Fruit fly (Drosophila melanogaster): ENCODE measurements around the gene CG6144.

Gene CG6144

dm6 chr2L:10506557-10507252, 18.2 kb downstream of the CG6144 start, which contains the start of the genes Myo31DF and CG6094 (continued):
- TF ChIP-seq bsh (GFP tag; optimal IDR thresholded peaks at IDR 0.05) (no peak), CG7357 (GFP tag; IDR thresholded peaks at IDR 0.05) (peak; percentile 99), ssp (GFP tag; IDR thresholded peaks at IDR 0.05) (peak; percentile 99), slbo (GFP tag; IDR thresholded peaks at IDR 0.05) (peak; percentile 65), E2f1 (GFP tag; IDR thresholded peaks at IDR 0.05) (no peak), bowl (GFP tag; IDR thresholded peaks at IDR 0.05) (no peak), Chrac-16 (GFP tag; optimal IDR thresholded peaks at IDR 0.05) (no peak), CG3163 (GFP tag; optimal IDR thresholded peaks at IDR 0.05) (peak; percentile 59), CG3407 (GFP tag; optimal IDR thresholded peaks at IDR 0.05) (no peak), seq (GFP tag; IDR thresholded peaks at IDR 0.05) (no peak), crol (GFP tag; IDR thresholded peaks at IDR 0.05) (no peak), CG12236 (GFP tag; optimal IDR thresholded peaks at IDR 0.05) (no peak), CG32767 (GFP tag; IDR thresholded peaks at IDR 0.05) (0 out of 2 replicates have a peak, but pooled peaks have one; percentile 9), CG7963 (GFP tag; IDR thresholded peaks at IDR 0.05; ENCODE audit: partially characterized antibody) (no peak), hbn (GFP tag; IDR thresholded peaks at IDR 0.05; ENCODE audit: partially characterized antibody) (no peak), Bgb (GFP tag; IDR thresholded peaks at IDR 0.05; ENCODE audit: partially characterized antibody) (peak; percentile 75), az2 (GFP tag; optimal IDR thresholded peaks at IDR 0.05) (no peak), CG12659 (GFP tag; optimal IDR thresholded peaks at IDR 0.05) (peak; percentile 58), CG1024 (GFP tag; IDR thresholded peaks at IDR 0.05) (peak; percentile 41; the same call in 1 of the 2 replicates), so (GFP tag; IDR thresholded peaks at IDR 0.05) (no peak), CG1602 (GFP tag; optimal IDR thresholded peaks at IDR 0.05) (no peak), CG42726 (GFP tag; IDR thresholded peaks at IDR 0.05; ENCODE audit: partially characterized antibody) (peak; percentile 75), ac (GFP tag; optimal IDR thresholded peaks at IDR 0.05) (no peak), CG34224 (GFP tag; IDR thresholded peaks at IDR 0.05; ENCODE audit: partially characterized antibody) (no peak), CG9609 (GFP tag; optimal IDR thresholded peaks at IDR 0.05) (peak; percentile 34), CG4282 (GFP tag; optimal IDR thresholded peaks at IDR 0.05) (no peak), CG1647 (GFP tag; optimal IDR thresholded peaks at IDR 0.05) (no peak), lov (optimal IDR thresholded peaks at IDR 0.05) (no peak), lov (GFP tag; IDR thresholded peaks at IDR 0.05) (no peak), kah (GFP tag; optimal IDR thresholded peaks at IDR 0.05) (peak; percentile 36), CG18476 (GFP tag; optimal IDR thresholded peaks at IDR 0.05) (no peak), B-H1 (GFP tag; IDR thresholded peaks at IDR 0.05) (no peak; the same call in 2 of the 3 replicates), z (GFP tag; IDR thresholded peaks at IDR 0.05) (no peak), CTCF (GFP tag; optimal IDR thresholded peaks at IDR 0.05) (peak; percentile 75), CG12155 (GFP tag; optimal IDR thresholded peaks at IDR 0.05) (peak; percentile 50), CG10321 (GFP tag; IDR thresholded peaks at IDR 0.05) (no peak; the same call in 1 of the 2 replicates), CG6683 (GFP tag; optimal IDR thresholded peaks at IDR 0.05) (no peak), CG17802 (tag; optimal IDR thresholded peaks at IDR 0.05) (peak; percentile 86), fd96Cb (tag; optimal IDR thresholded peaks at IDR 0.05) (no peak), Taf1 (GFP tag; IDR thresholded peaks at IDR 0.05) (no peak), CG10462 (GFP tag; optimal IDR thresholded peaks at IDR 0.05) (no peak), CG15601 (tag; optimal IDR thresholded peaks at IDR 0.05) (peak; percentile 79), inv (GFP tag; IDR thresholded peaks at IDR 0.05; ENCODE audit: partially characterized antibody) (no peak; the same call in 1 of the 2 replicates), CG13287 (GFP tag; IDR thresholded peaks at IDR 0.05; ENCODE audit: partially characterized antibody) (peak; percentile 31; the same call in 1 of the 2 replicates), tna (GFP tag; IDR thresholded peaks at IDR 0.05; ENCODE audit: partially characterized antibody) (peak; percentile 55; the same call in 1 of the 2 replicates), CG31224 (GFP tag; IDR thresholded peaks at IDR 0.05) (no peak; the same call in 1 of the 2 replicates), Kr (GFP tag; optimal IDR thresholded peaks at IDR 0.05) (no peak), Sry-β (GFP tag; optimal IDR thresholded peaks at IDR 0.05) (no peak), Fer2 (tag; optimal IDR thresholded peaks at IDR 0.05) (no peak), YL-1 (GFP tag; optimal IDR thresholded peaks at IDR 0.05) (no peak)

Data from whole organism, embryonic.